Fruit fly (Drosophila melanogaster): ENCODE results near the gene CG14969.
A peak's percentile ranks its signal among the peaks of the same experiment; 100 is the strongest.

CG14969 gene

DNA sequence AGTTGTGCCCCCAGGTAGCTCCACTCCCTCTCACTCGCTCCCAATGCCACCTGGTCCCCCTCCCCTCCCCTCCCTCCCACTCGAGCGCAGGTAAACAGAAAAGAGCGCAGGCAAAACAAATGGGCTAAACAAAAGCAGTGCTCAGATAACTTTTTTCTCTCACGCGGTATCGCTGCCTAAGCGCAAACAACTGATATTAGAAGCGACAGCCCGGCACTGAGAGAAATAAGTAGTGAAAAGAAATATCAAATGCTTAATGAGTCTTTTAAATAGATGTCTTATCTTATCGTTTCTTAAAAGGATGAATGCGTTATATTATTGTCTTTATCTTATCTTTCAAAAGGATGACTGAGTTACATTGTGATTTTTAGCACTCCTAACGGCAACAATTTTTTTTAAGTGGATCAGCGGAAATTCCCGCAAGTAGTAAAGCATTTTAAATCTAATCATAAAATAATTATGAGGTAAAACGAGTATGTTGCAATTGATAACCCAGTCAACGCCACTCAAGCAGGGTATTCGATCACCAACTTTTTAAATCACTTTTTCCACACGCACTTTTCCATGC, 33.5 kb downstream of the CG14969 start (continued):
- TF ChIP-seq CG3407 (GFP tag; optimal IDR thresholded peaks at IDR 0.05) (peak; percentile 85), gcm (GFP tag; optimal IDR thresholded peaks at IDR 0.05) (peak; percentile 93), Meics (GFP tag; optimal IDR thresholded peaks at IDR 0.05) (peak; percentile 92), Dref (GFP tag; IDR thresholded peaks at IDR 0.05) (no peak), row (GFP tag; IDR thresholded peaks at IDR 0.05) (peak; percentile 96), lbe (GFP tag; optimal IDR thresholded peaks at IDR 0.05) (peak; percentile 42), CG17359 (tag; optimal IDR thresholded peaks at IDR 0.05) (peak; percentile 95), CG4282 (GFP tag; optimal IDR thresholded peaks at IDR 0.05) (peak; percentile 53), CG12769 (tag; optimal IDR thresholded peaks at IDR 0.05) (peak; percentile 85), NC2β (GFP tag; optimal IDR thresholded peaks at IDR 0.05) (peak; percentile 89), CG4617 (GFP tag; optimal IDR thresholded peaks at IDR 0.05; ENCODE audit: borderline replicate concordance) (peak; percentile 69), HLH3B (GFP tag; IDR thresholded peaks at IDR 0.05) (peak; percentile 90), CG11247 (GFP tag; IDR thresholded peaks at IDR 0.05) (peak; percentile 85), CG7963 (GFP tag; IDR thresholded peaks at IDR 0.05; ENCODE audit: partially characterized antibody) (no peak), rib (GFP tag; IDR thresholded peaks at IDR 0.05) (peak; percentile 81), sens (GFP tag) (peak; percentile 99), CG34422 (GFP tag; IDR thresholded peaks at IDR 0.05) (peak; percentile 90), CG16813 (GFP tag; IDR thresholded peaks at IDR 0.05; ENCODE audit: partially characterized antibody) (no peak), CG13296 (GFP tag; optimal IDR thresholded peaks at IDR 0.05) (peak; percentile 94), Chrac-16 (GFP tag; optimal IDR thresholded peaks at IDR 0.05) (peak; percentile 89), Lhr (GFP tag; optimal IDR thresholded peaks at IDR 0.05) (peak; percentile 66), Hr39 (optimal IDR thresholded peaks at IDR 0.05) (no peak), Asciz (GFP tag; optimal IDR thresholded peaks at IDR 0.05) (peak; percentile 91), CG11085 (GFP tag; IDR thresholded peaks at IDR 0.05) (peak; percentile 68), CG2889 (GFP tag; IDR thresholded peaks at IDR 0.05) (peak; percentile 86), luna (GFP tag; optimal IDR thresholded peaks at IDR 0.05) (peak; percentile 70), CG31365 (tag; optimal IDR thresholded peaks at IDR 0.05) (peak; percentile 68), CG13624 (GFP tag; optimal IDR thresholded peaks at IDR 0.05) (peak; percentile 91), Oaz (GFP tag; IDR thresholded peaks at IDR 0.05) (peak; percentile 90), CG14441 (GFP tag; IDR thresholded peaks at IDR 0.05) (peak; percentile 93), CG11456 (GFP tag; IDR thresholded peaks at IDR 0.05) (peak; percentile 81), caup (GFP tag; optimal IDR thresholded peaks at IDR 0.05; ENCODE audit: severe bottlenecking) (peak; percentile 88), NFAT (GFP tag; IDR thresholded peaks at IDR 0.05) (peak; percentile 80), Jarid2 (GFP tag; optimal IDR thresholded peaks at IDR 0.05) (peak; percentile 67), scrt (GFP tag; optimal IDR thresholded peaks at IDR 0.05) (peak; percentile 86), ewg (GFP tag; optimal IDR thresholded peaks at IDR 0.05) (peak; percentile 81), nau (GFP tag; optimal IDR thresholded peaks at IDR 0.05) (peak; percentile 88), MTF-1 (GFP tag; optimal IDR thresholded peaks at IDR 0.05; ENCODE audit: borderline replicate concordance) (peak; percentile 74), CG33557 (GFP tag; optimal IDR thresholded peaks at IDR 0.05) (peak; percentile 68), D (optimal IDR thresholded peaks at IDR 0.05) (no peak), D (GFP tag; optimal IDR thresholded peaks at IDR 0.05) (peak; percentile 85), ash1 (GFP tag; optimal IDR thresholded peaks at IDR 0.05) (no peak), CG1233 (GFP tag; optimal IDR thresholded peaks at IDR 0.05) (peak; percentile 90), p53 (GFP tag; optimal IDR thresholded peaks at IDR 0.05) (peak; percentile 75), CG15479 (GFP tag; optimal IDR thresholded peaks at IDR 0.05) (peak; percentile 67), CG3838 (GFP tag; optimal IDR thresholded peaks at IDR 0.05) (peak; percentile 84), insv (GFP tag; optimal IDR thresholded peaks at IDR 0.05) (peak in 1 of 2 experiments; percentile 27), Scr (GFP tag; IDR thresholded peaks at IDR 0.05; ENCODE audit: partially characterized antibody) (no peak), prd (optimal IDR thresholded peaks at IDR 0.05) (no peak), prd (GFP tag; IDR thresholded peaks at IDR 0.05) (peak; percentile 91), h (optimal IDR thresholded peaks at IDR 0.05) (no peak)
